Fruit fly (Drosophila melanogaster) whole organism, embryonic: ENCODE data around the gene Vha16-3.

Experiments
- Antp ChIP-seq: fragments of 200-800 bp; sonication (Bioruptor generic); optimal IDR thresholded peaks from 3 replicates; lab custom pipeline; 2016; ENCODE audit warnings: missing biosample characterization, missing genetic modification characterization
- CG11560 ChIP-seq: fragments of 200-800 bp; sonication (Bioruptor generic); IDR thresholded peaks from 3 replicates; pipeline ENCODE4 v1.3.6; 2022; ENCODE audit warnings: missing biosample characterization, missing genetic modification characterization
- CG11696 ChIP-seq: fragments of 200-800 bp; sonication (Bioruptor generic); IDR thresholded peaks from 2 replicates; pipeline ENCODE4 v1.3.6; 2022; ENCODE audit warnings: missing biosample characterization, missing genetic modification characterization
- CG12219 ChIP-seq: fragments of 200-800 bp; sonication (Bioruptor generic); optimal IDR thresholded peaks from 3 replicates; lab custom pipeline; 2018; ENCODE audit warnings: missing biosample characterization, mild to moderate bottlenecking, missing genetic modification characterization
- CG1647 ChIP-seq: fragments of 200-800 bp; sonication (Bioruptor generic); optimal IDR thresholded peaks from 3 replicates; lab custom pipeline; 2016; ENCODE audit warnings: missing biosample characterization, missing genetic modification characterization
- CG2199 ChIP-seq: fragments of 200-800 bp; sonication (Bioruptor generic); IDR thresholded peaks from 3 replicates; pipeline ENCODE4 v1.3.6; 2022; ENCODE audit warnings: missing biosample characterization, missing genetic modification characterization
- CG32767 ChIP-seq: fragments of 200-800 bp; sonication (Bioruptor generic); IDR thresholded peaks from 2 replicates; pipeline ENCODE4 v1.3.6; 2022; ENCODE audit warnings: missing biosample characterization, missing genetic modification characterization
- CG34422 ChIP-seq: fragments of 200-800 bp; sonication (Bioruptor generic); IDR thresholded peaks from 3 replicates; pipeline ENCODE4 v1.3.6; 2022; ENCODE audit warnings: missing biosample characterization, missing genetic modification characterization
- CG4282 ChIP-seq: fragments of 200-800 bp; sonication (Bioruptor generic); optimal IDR thresholded peaks from 2 replicates; lab custom pipeline; 2016; ENCODE audit warnings: missing biosample characterization, missing genetic modification characterization
- CG43689 ChIP-seq: fragments of 200-800 bp; sonication (Bioruptor generic); IDR thresholded peaks from 2 replicates; pipeline ENCODE4 v1.3.6; 2022; ENCODE audit warnings: missing biosample characterization, missing genetic modification characterization
- CG7928 ChIP-seq: fragments of 200-800 bp; sonication (Bioruptor generic); optimal IDR thresholded peaks from 2 replicates; lab custom pipeline; 2017; ENCODE audit warnings: missing biosample characterization, mild to moderate bottlenecking, missing genetic modification characterization
- CG8089 ChIP-seq: fragments of 200-800 bp; sonication (Bioruptor generic); optimal IDR thresholded peaks from 3 replicates; lab custom pipeline; 2016; ENCODE audit warnings: missing biosample characterization, missing genetic modification characterization
- CG8281 ChIP-seq: fragments of 200-800 bp; sonication (Bioruptor generic); optimal IDR thresholded peaks from 2 replicates; lab custom pipeline; 2018; ENCODE audit warnings: missing biosample characterization, mild to moderate bottlenecking, missing genetic modification characterization, moderate library complexity
- CG9876 ChIP-seq: fragments of 200-800 bp; sonication (Bioruptor generic); optimal IDR thresholded peaks from 2 replicates; lab custom pipeline; 2016; ENCODE audit warnings: missing biosample characterization, missing genetic modification characterization
- CG9932 ChIP-seq: fragments of 200-800 bp; sonication (Bioruptor generic); IDR thresholded peaks from 2 replicates; pipeline ENCODE4 v1.3.6; 2022; ENCODE audit warnings: missing biosample characterization, missing genetic modification characterization
- CkIIα-i1 ChIP-seq: fragments of 200-800 bp; sonication (Bioruptor generic); IDR thresholded peaks from 2 replicates; pipeline ENCODE4 v1.3.6; 2022; ENCODE audit warnings: missing biosample characterization, missing genetic modification characterization
- D ChIP-seq, 2 experiments: fragments of 200-800 bp in 1 of 2; fragments of >200 bp in 1 of 2; sonication (Bioruptor generic) in 1 of 2; optimal IDR thresholded peaks; 2 replicates in 1 of 2; 3 replicates in 1 of 2; lab custom pipeline; 2017; ENCODE audit warnings: mild to moderate bottlenecking in 1 of 2, missing biosample characterization in 1 of 2, missing genetic modification characterization in 1 of 2, missing genetic modification reagents in 1 of 2
- Dip3 ChIP-seq: fragments of 200-800 bp; sonication (Bioruptor generic); optimal IDR thresholded peaks from 3 replicates; lab custom pipeline; 2016; ENCODE audit warnings: missing biosample characterization, missing genetic modification characterization
- Fer1 ChIP-seq: fragments of 200-800 bp; sonication (Bioruptor generic); optimal IDR thresholded peaks from 2 replicates; lab custom pipeline; 2017; ENCODE audit warnings: missing biosample characterization, mild to moderate bottlenecking, missing genetic modification characterization
- GATAe ChIP-seq: fragments of 200-800 bp; sonication (Bioruptor generic); conservative IDR thresholded peaks from 2 replicates; pipeline ENCODE4 v1.3.6; 2022; ENCODE audit warnings: missing biosample characterization, missing genetic modification characterization
- HLH3B ChIP-seq: fragments of 200-800 bp; sonication (Bioruptor generic); IDR thresholded peaks from 2 replicates; pipeline ENCODE4 v1.3.6; 2022; ENCODE audit warnings: missing biosample characterization, missing genetic modification characterization
- Hey ChIP-seq: fragments of 200-800 bp; sonication (Bioruptor generic); optimal IDR thresholded peaks from 3 replicates; lab custom pipeline; 2018; ENCODE audit warnings: missing biosample characterization, mild to moderate bottlenecking, missing genetic modification characterization
- Lhr ChIP-seq: fragments of 200-800 bp; sonication (Bioruptor generic); optimal IDR thresholded peaks from 3 replicates; lab custom pipeline; 2017; ENCODE audit warnings: mild to moderate bottlenecking, missing biosample characterization, missing genetic modification reagents, missing genetic modification characterization
- Max ChIP-seq: fragments of 200-800 bp; sonication (Bioruptor generic); optimal IDR thresholded peaks from 2 replicates; lab custom pipeline; 2016; ENCODE audit warnings: missing biosample characterization, mild to moderate bottlenecking, missing genetic modification characterization
- Med ChIP-seq: fragments of 200-800 bp; sonication (Bioruptor generic); peaks from one replicate; lab custom pipeline; 2016; ENCODE audit warnings: missing biosample characterization, missing genetic modification characterization, mild to moderate bottlenecking, inconsistent platforms, moderate library complexity
- NC2β ChIP-seq: fragments of 200-800 bp; sonication (Bioruptor generic); optimal IDR thresholded peaks from 2 replicates; lab custom pipeline; 2016; ENCODE audit warnings: missing biosample characterization, missing genetic modification characterization
- Opbp ChIP-seq: fragments of 200-800 bp; sonication (Bioruptor generic); IDR thresholded peaks from 3 replicates; pipeline ENCODE4 v1.3.6; 2022; ENCODE audit warnings: missing biosample characterization, missing genetic modification characterization; ENCODE audit not compliant: partially characterized antibody
- PHDP ChIP-seq: fragments of 200-800 bp; sonication (Bioruptor generic); optimal IDR thresholded peaks from 3 replicates; lab custom pipeline; 2018; ENCODE audit warnings: missing biosample characterization, mild to moderate bottlenecking, missing genetic modification characterization, moderate library complexity
- Rx ChIP-seq: fragments of 200-800 bp; sonication (Bioruptor generic); IDR thresholded peaks from 2 replicates; pipeline ENCODE4 v1.3.6; 2022; ENCODE audit warnings: missing biosample characterization, missing genetic modification characterization
- Scr ChIP-seq: fragments of 200-800 bp; sonication (Bioruptor generic); IDR thresholded peaks from 2 replicates; pipeline ENCODE4 v1.3.6; 2022; ENCODE audit warnings: missing biosample characterization, missing genetic modification characterization; ENCODE audit not compliant: partially characterized antibody
- Sin3A ChIP-seq: fragments of >200 bp; optimal IDR thresholded peaks from 2 replicates; lab custom pipeline; 2018
- TFAM ChIP-seq: fragments of 200-800 bp; sonication (Bioruptor generic); optimal IDR thresholded peaks from 2 replicates; lab custom pipeline; 2017; ENCODE audit warnings: missing biosample characterization, missing genetic modification characterization, inconsistent platforms
- bab2 ChIP-seq: fragments of 200-800 bp; sonication (Bioruptor generic); optimal IDR thresholded peaks from 2 replicates; lab custom pipeline; 2016; ENCODE audit warnings: missing biosample characterization, missing genetic modification characterization
- cas ChIP-seq: fragments of 200-800 bp; sonication (Bioruptor generic); IDR thresholded peaks from 2 replicates; pipeline ENCODE4 v1.3.6; 2022; ENCODE audit warnings: missing biosample characterization, missing genetic modification characterization
- ci ChIP-seq: fragments of 200-800 bp; sonication (Bioruptor generic); IDR thresholded peaks from 3 replicates; pipeline ENCODE4 v1.3.6; 2022; ENCODE audit warnings: missing biosample characterization, missing genetic modification characterization
- disco-r ChIP-seq: fragments of 200-800 bp; sonication (Bioruptor generic); optimal IDR thresholded peaks from 2 replicates; lab custom pipeline; 2016; ENCODE audit warnings: missing biosample characterization, missing genetic modification characterization
- eve ChIP-seq, 2 experiments: fragments of >200 bp; optimal IDR thresholded peaks; 2 replicates each; lab custom pipeline; 2017; ENCODE audit warnings: missing biosample characterization in 2 of 2, missing genetic modification characterization in 2 of 2
- fd64A ChIP-seq: fragments of 200-800 bp; sonication (Bioruptor generic); optimal IDR thresholded peaks from 3 replicates; lab custom pipeline; 2018; ENCODE audit warnings: missing biosample characterization, mild to moderate bottlenecking, missing genetic modification characterization
- gce ChIP-seq: fragments of 200-800 bp; sonication (Bioruptor generic); IDR thresholded peaks from 3 replicates; pipeline ENCODE4 v1.3.6; 2022; ENCODE audit warnings: missing biosample characterization, missing genetic modification characterization
- hth ChIP-seq: fragments of >200 bp; optimal IDR thresholded peaks from 2 replicates; lab custom pipeline; 2017; ENCODE audit warnings: inconsistent platforms
- mirr ChIP-seq: fragments of 200-800 bp; sonication (Bioruptor generic); optimal IDR thresholded peaks from 3 replicates; lab custom pipeline; 2018; ENCODE audit warnings: missing biosample characterization, mild to moderate bottlenecking, missing genetic modification characterization
- nerfin-2 ChIP-seq: fragments of 200-800 bp; sonication (Bioruptor generic); IDR thresholded peaks from 2 replicates; pipeline ENCODE4 v1.3.6; 2022; ENCODE audit warnings: missing biosample characterization, missing genetic modification characterization; ENCODE audit not compliant: partially characterized antibody
- pb ChIP-seq: fragments of 200-800 bp; sonication (Bioruptor generic); optimal IDR thresholded peaks from 3 replicates; lab custom pipeline; 2016; ENCODE audit warnings: missing biosample characterization, missing genetic modification characterization
- prd ChIP-seq, 3 experiments: fragments of >200 bp in 2 of 3; fragments of 200-800 bp in 1 of 3; sonication (Bioruptor generic) in 1 of 3; optimal IDR thresholded peaks in 2 of 3; IDR thresholded peaks in 1 of 3; 2 replicates in 2 of 3; 3 replicates in 1 of 3; pipeline versions ENCODE4 v1.3.6 to Lab custom; 2017 to 2022; ENCODE audit warnings: missing biosample characterization in 1 of 3, missing genetic modification characterization in 1 of 3
- pum ChIP-seq: fragments of 200-800 bp; sonication (Bioruptor generic); optimal IDR thresholded peaks from 2 replicates; lab custom pipeline; 2016; ENCODE audit warnings: missing biosample characterization, missing genetic modification characterization
- salm ChIP-seq: fragments of 200-800 bp; sonication (Bioruptor generic); optimal IDR thresholded peaks from 2 replicates; lab custom pipeline; 2018; ENCODE audit warnings: missing biosample characterization, mild to moderate bottlenecking, missing genetic modification characterization
- sob ChIP-seq: fragments of 200-800 bp; sonication (Bioruptor generic); IDR thresholded peaks from 2 replicates; pipeline ENCODE4 v1.3.6; 2022; ENCODE audit warnings: missing biosample characterization, missing genetic modification characterization
- sug ChIP-seq: fragments of 200-800 bp; optimal IDR thresholded peaks from 2 replicates; lab custom pipeline; 2019; ENCODE audit warnings: missing biosample characterization, mild to moderate bottlenecking, missing genetic modification characterization, moderate library complexity
- tna ChIP-seq: fragments of 200-800 bp; sonication (Bioruptor generic); IDR thresholded peaks from 2 replicates; pipeline ENCODE4 v1.3.6; 2022; ENCODE audit warnings: missing biosample characterization, missing genetic modification characterization; ENCODE audit not compliant: partially characterized antibody
- twi ChIP-seq: fragments of 200-800 bp; optimal IDR thresholded peaks from 2 replicates; lab custom pipeline; 2019; ENCODE audit warnings: missing biosample characterization, mild to moderate bottlenecking, missing genetic modification characterization, moderate library complexity
- unc-4 ChIP-seq: fragments of 200-800 bp; sonication (Bioruptor generic); IDR thresholded peaks from 2 replicates; pipeline ENCODE4 v1.3.6; 2022; ENCODE audit warnings: missing biosample characterization, missing genetic modification characterization; ENCODE audit not compliant: partially characterized antibody
- unpg ChIP-seq: fragments of 200-800 bp; sonication (Bioruptor generic); optimal IDR thresholded peaks from 3 replicates; lab custom pipeline; 2018; ENCODE audit warnings: missing biosample characterization, mild to moderate bottlenecking, missing genetic modification characterization, moderate library complexity

Gene Vha16-3

DNA sequence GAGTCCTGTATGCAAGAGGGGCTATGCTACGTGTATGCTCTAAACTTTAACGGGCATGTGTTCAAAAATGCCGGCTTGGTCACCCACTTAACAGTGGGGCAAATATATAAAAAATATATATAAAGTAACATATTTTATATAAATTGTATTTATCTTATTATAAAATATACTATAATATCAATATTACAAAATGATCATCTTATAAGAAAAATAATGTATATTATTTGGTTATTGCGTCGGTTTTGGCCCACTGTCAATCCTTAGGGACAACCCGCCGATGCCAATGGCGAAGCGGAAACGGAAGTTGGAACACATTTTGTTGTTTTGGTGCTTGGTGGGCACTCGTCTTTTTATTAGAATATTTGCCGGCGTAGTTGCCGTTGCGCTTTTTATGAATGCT is 22.6 kb upstream of the Vha16-3 start (continued):
- TF ChIP-seq CG43689: no peak
- TF ChIP-seq CG11696: no peak
- no peak for TF ChIP-seq Sin3A (lab: Kevin White, UChicago)
- peak; percentile 60 for TF ChIP-seq PHDP
- no peak for TF ChIP-seq Max (GFP tag; lab: Kevin White, UChicago)
- no peak for TF ChIP-seq CkIIα-i1 (GFP tag; lab: Robert Waterston, UW)
- no peak for TF ChIP-seq salm (tag; lab: Kevin White, UChicago)
- TF ChIP-seq sug (tag; lab: Kevin White, UChicago): no peak
- no peak for TF ChIP-seq gce (GFP tag; lab: Robert Waterston, UW)
- 0 out of 2 replicates have a peak, but pooled peaks have one; percentile 35 for TF ChIP-seq HLH3B (GFP tag; lab: Robert Waterston, UW)
- TF ChIP-seq ci: 0 out of 3 replicates have a peak, but pooled peaks have one; percentile 31
- TF ChIP-seq NC2β (GFP tag; lab: Kevin White, UChicago): no peak
- TF ChIP-seq sob (GFP tag; lab: Robert Waterston, UW): no peak
- TF ChIP-seq twi (tag; lab: Kevin White, UChicago): no peak
- no peak for TF ChIP-seq nerfin-2 (GFP tag; lab: Robert Waterston, UW)
- no peak for TF ChIP-seq tna (GFP tag; lab: Robert Waterston, UW)
- TF ChIP-seq CG11560 (tag; lab: Robert Waterston, UW): no peak
- no peak for TF ChIP-seq pb
- TF ChIP-seq unpg (GFP tag; lab: Kevin White, UChicago): peak; percentile 51
- no peak for TF ChIP-seq Scr
- no peak for TF ChIP-seq cas (GFP tag; lab: Robert Waterston, UW)
- TF ChIP-seq CG1647 (GFP tag; lab: Kevin White, UChicago): no peak
- TF ChIP-seq Antp (GFP tag; lab: Kevin White, UChicago): no peak
- TF ChIP-seq fd64A (GFP tag; lab: Kevin White, UChicago): no peak
- TF ChIP-seq prd (optimal IDR thresholded peaks at IDR 0.05; lab: Kevin White, UChicago): no peak
- TF ChIP-seq prd (GFP tag; IDR thresholded peaks at IDR 0.05; lab: Robert Waterston, UW): peak; percentile 67; the same call in 2 of the 3 replicates
- TF ChIP-seq hth: no peak
- no peak for TF ChIP-seq Dip3 (GFP tag; lab: Kevin White, UChicago)
- no peak for TF ChIP-seq CG34422 (GFP tag; lab: Robert Waterston, UW)
- TF ChIP-seq CG8281: no peak
- TF ChIP-seq unc-4: no peak
- no peak for TF ChIP-seq Med (GFP tag; lab: Kevin White, UChicago)
- TF ChIP-seq mirr: no peak
- no peak for TF ChIP-seq Rx (GFP tag; lab: Robert Waterston, UW)
- TF ChIP-seq Fer1 (GFP tag; lab: Kevin White, UChicago): peak; percentile 59
- no peak for TF ChIP-seq GATAe (GFP tag; lab: Robert Waterston, UW)
- TF ChIP-seq Hey: no peak
- TF ChIP-seq CG4282: no peak
- no peak for TF ChIP-seq CG2199 (GFP tag; lab: Robert Waterston, UW)
- no peak for TF ChIP-seq Lhr (GFP tag; lab: Kevin White, UChicago)
- no peak for TF ChIP-seq CG9932 (GFP tag; lab: Robert Waterston, UW)
- no peak for TF ChIP-seq CG9876 (GFP tag; lab: Kevin White, UChicago)
- TF ChIP-seq CG12219: no peak
- TF ChIP-seq disco-r (GFP tag; lab: Kevin White, UChicago): no peak
- no peak for TF ChIP-seq CG8089
- no peak for TF ChIP-seq D (optimal IDR thresholded peaks at IDR 0.05; lab: Kevin White, UChicago)
- TF ChIP-seq D (GFP tag; optimal IDR thresholded peaks at IDR 0.05; lab: Kevin White, UChicago): peak; percentile 30
- TF ChIP-seq bab2: no peak
- no peak for TF ChIP-seq CG7928 (GFP tag; lab: Kevin White, UChicago)
- no peak for TF ChIP-seq pum
- no peak for TF ChIP-seq TFAM
- no peak for TF ChIP-seq Opbp
- TF ChIP-seq eve (GFP tag; optimal IDR thresholded peaks at IDR 0.05; lab: Kevin White, UChicago): no peak
- TF ChIP-seq CG32767 (GFP tag; lab: Robert Waterston, UW): no peak
